Worm (Caenorhabditis elegans) whole organism, L2 larva: ENCODE results near the gene wdr-60.

ENCODE experiments used
- C34F6.9 ChIP-seq: fragments of 150-350 bp; optimal IDR thresholded peaks from 2 replicates; lab custom pipeline; 2014; ENCODE audit warnings: missing biosample characterization, missing genetic modification characterization
- F13H6.1 ChIP-seq: sonication (generic microtip); optimal IDR thresholded peaks from 2 replicates; lab custom pipeline; 2016; ENCODE audit warnings: missing genetic modification characterization, missing compliant biosample characterization
- Y55F3AM.14 ChIP-seq: fragments of 200-800 bp; sonication (Bioruptor generic); optimal IDR thresholded peaks from 2 replicates; lab custom pipeline; 2018; ENCODE audit warnings: mild to moderate bottlenecking, missing genetic modification characterization, missing compliant biosample characterization
- ZK546.5 ChIP-seq: sonication (generic microtip); optimal IDR thresholded peaks from 2 replicates; lab custom pipeline; 2017; ENCODE audit warnings: missing biosample characterization, missing genetic modification characterization
- alr-1 ChIP-seq: fragments of 150-350 bp; optimal IDR thresholded peaks from 2 replicates; lab custom pipeline; 2014; ENCODE audit warnings: missing biosample characterization, missing genetic modification characterization
- aly-2 ChIP-seq: fragments of 150-350 bp; optimal IDR thresholded peaks from 2 replicates; lab custom pipeline; 2014; ENCODE audit warnings: missing biosample characterization, missing genetic modification characterization
- ama-1 ChIP-seq: fragments of 150-350 bp; optimal IDR thresholded peaks from 2 replicates; lab custom pipeline; 2018; ENCODE audit warnings: inconsistent platforms
- ceh-16 ChIP-seq: fragments of 150-350 bp; optimal IDR thresholded peaks from 2 replicates; lab custom pipeline; 2014; ENCODE audit warnings: missing biosample characterization, missing genetic modification characterization
- ceh-82 ChIP-seq: fragments of 150-350 bp; optimal IDR thresholded peaks from 2 replicates; lab custom pipeline; 2014; ENCODE audit warnings: missing biosample characterization, missing genetic modification characterization
- crh-2 ChIP-seq: sonication (generic microtip); optimal IDR thresholded peaks from 2 replicates; lab custom pipeline; 2017; ENCODE audit warnings: missing biosample characterization, missing genetic modification characterization
- egl-27 ChIP-seq: sonication (generic microtip); optimal IDR thresholded peaks from 3 replicates; lab custom pipeline; 2017; ENCODE audit warnings: missing biosample characterization, missing genetic modification reagents, missing genetic modification characterization
- elt-1 ChIP-seq: fragments of 150-350 bp; optimal IDR thresholded peaks from 2 replicates; lab custom pipeline; 2014; ENCODE audit warnings: missing biosample characterization, missing genetic modification characterization
- elt-3 ChIP-seq: sonication (generic microtip); optimal IDR thresholded peaks from 2 replicates; lab custom pipeline; 2017; ENCODE audit warnings: missing biosample characterization, missing genetic modification characterization
- fos-1 ChIP-seq: fragments of 150-350 bp; optimal IDR thresholded peaks from 2 replicates; lab custom pipeline; 2014; ENCODE audit warnings: missing biosample characterization, missing genetic modification characterization
- gmeb-1 ChIP-seq: fragments of 150-350 bp; optimal IDR thresholded peaks from 2 replicates; lab custom pipeline; 2014; ENCODE audit warnings: missing biosample characterization, missing genetic modification characterization
- lin-11 ChIP-seq: fragments of 150-350 bp; sonication (generic microtip); optimal IDR thresholded peaks from 2 replicates; lab custom pipeline; 2014; ENCODE audit warnings: missing biosample characterization, missing genetic modification characterization, inconsistent platforms, mixed read lengths
- lin-13 ChIP-seq: fragments of 150-350 bp; optimal IDR thresholded peaks from 2 replicates; lab custom pipeline; 2014; ENCODE audit warnings: missing biosample characterization, missing genetic modification reagents, missing genetic modification characterization
- lin-39 ChIP-seq: fragments of 150-350 bp; optimal IDR thresholded peaks from 2 replicates; lab custom pipeline; 2014; ENCODE audit warnings: missing biosample characterization, missing genetic modification reagents, missing genetic modification characterization
- lsy-2 ChIP-seq, 2 experiments: fragments of 150-350 bp in 1 of 2; sonication (generic microtip) in 1 of 2; optimal IDR thresholded peaks; 2 replicates each; lab custom pipeline; 2014 to 2017; ENCODE audit warnings: missing biosample characterization in 2 of 2, missing genetic modification characterization in 2 of 2
- mab-5 ChIP-seq: fragments of 150-350 bp; optimal IDR thresholded peaks from 2 replicates; lab custom pipeline; 2014; ENCODE audit warnings: missing biosample characterization, missing genetic modification characterization
- mbf-1 ChIP-seq: sonication (generic microtip); optimal IDR thresholded peaks from 2 replicates; lab custom pipeline; 2017; ENCODE audit warnings: missing biosample characterization, missing genetic modification characterization
- mdl-1 ChIP-seq, 2 experiments: fragments of 150-350 bp in 1 of 2; sonication (generic microtip) in 1 of 2; optimal IDR thresholded peaks; 2 replicates each; lab custom pipeline; 2017; ENCODE audit warnings: missing biosample characterization in 2 of 2, missing genetic modification characterization in 2 of 2
- nhr-10 ChIP-seq: sonication (generic microtip); optimal IDR thresholded peaks from 2 replicates; lab custom pipeline; 2017; ENCODE audit warnings: missing biosample characterization, missing genetic modification characterization
- nhr-11 ChIP-seq: fragments of 150-350 bp; optimal IDR thresholded peaks from 2 replicates; lab custom pipeline; 2014; ENCODE audit warnings: missing biosample characterization, missing genetic modification characterization
- nhr-12 ChIP-seq: fragments of 150-350 bp; optimal IDR thresholded peaks from 2 replicates; lab custom pipeline; 2014; ENCODE audit warnings: missing biosample characterization, missing genetic modification characterization
- nhr-21 ChIP-seq: fragments of 150-350 bp; optimal IDR thresholded peaks from 2 replicates; lab custom pipeline; 2014; ENCODE audit warnings: missing biosample characterization, missing genetic modification characterization
- nhr-237 ChIP-seq: fragments of 150-350 bp; optimal IDR thresholded peaks from 2 replicates; lab custom pipeline; 2014; ENCODE audit warnings: missing biosample characterization, missing genetic modification characterization
- peb-1 ChIP-seq: fragments of 150-350 bp; optimal IDR thresholded peaks from 2 replicates; lab custom pipeline; 2014; ENCODE audit warnings: missing biosample characterization, missing genetic modification characterization
- sem-4 ChIP-seq: fragments of 150-350 bp; optimal IDR thresholded peaks from 2 replicates; lab custom pipeline; 2014; ENCODE audit warnings: missing biosample characterization, missing genetic modification reagents, missing genetic modification characterization
- skn-1 ChIP-seq: sonication (generic microtip); optimal IDR thresholded peaks from 2 replicates; lab custom pipeline; 2017; ENCODE audit warnings: missing biosample characterization, missing genetic modification characterization
- sma-3 ChIP-seq: sonication (generic microtip); optimal IDR thresholded peaks from 2 replicates; lab custom pipeline; 2016; ENCODE audit warnings: missing genetic modification reagents, missing genetic modification characterization, missing compliant biosample characterization
- sma-9 ChIP-seq, 2 experiments: fragments of 150-350 bp in 1 of 2; sonication (generic microtip) in 1 of 2; optimal IDR thresholded peaks; 2 replicates each; lab custom pipeline; 2014 to 2016; ENCODE audit warnings: missing genetic modification characterization in 2 of 2, mild to moderate bottlenecking in 1 of 2, missing biosample characterization in 1 of 2, missing compliant biosample characterization in 1 of 2, missing genetic modification reagents in 1 of 2, moderate library complexity in 1 of 2
- snpc-4 ChIP-seq: fragments of 150-350 bp; optimal IDR thresholded peaks from 2 replicates; lab custom pipeline; 2014; ENCODE audit warnings: missing biosample characterization, missing genetic modification characterization
- unc-39 ChIP-seq: fragments of 150-350 bp; optimal IDR thresholded peaks from 2 replicates; lab custom pipeline; 2014; ENCODE audit warnings: missing biosample characterization, missing genetic modification characterization
- unc-55 ChIP-seq: fragments of 150-350 bp; sonication (generic microtip); optimal IDR thresholded peaks from 3 replicates; lab custom pipeline; 2014; ENCODE audit warnings: missing biosample characterization, missing genetic modification reagents, missing genetic modification characterization

Gene wdr-60

DNA sequence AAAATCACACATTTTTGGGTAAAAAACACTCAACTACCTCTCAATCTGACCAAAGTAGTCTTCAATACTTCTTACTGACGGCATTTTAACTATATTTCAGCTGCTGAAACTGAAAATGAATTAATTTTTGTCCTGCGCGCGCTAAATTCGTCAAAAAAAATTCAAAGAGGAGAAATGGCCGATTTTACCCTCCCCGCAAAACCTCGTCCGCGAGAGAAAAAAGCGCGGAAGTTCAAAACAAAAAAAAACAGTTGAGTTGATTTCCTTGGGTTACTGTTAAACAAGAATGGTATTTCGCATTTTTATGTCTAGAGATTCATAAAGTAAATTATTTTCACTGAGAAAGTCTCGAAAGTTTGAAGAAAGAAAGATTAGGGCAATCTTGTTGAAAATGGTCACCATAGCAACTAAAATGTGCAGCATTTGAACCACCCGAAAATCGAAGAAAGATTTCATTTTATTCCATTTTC is at the start of gene wdr-60, which contains the start of gene C27F2.10:
Gene wdr-60, plus strand, starts transcription at position 420 of the 470 bp plus-strand sequence.
Gene C27F2.10, minus strand, starts transcription at position 109 of the 470 bp plus-strand sequence.
- TF ChIP-seq sma-9 (GFP tag; optimal IDR thresholded peaks at IDR 0.05; lab: Kevin White, UChicago) (peak; percentile 12), sma-9 (tag; optimal IDR thresholded peaks at IDR 0.05; lab: Kevin White, UChicago) (no peak), fos-1 (tag; lab: Kevin White, UChicago) (no peak), lsy-2 (tag; optimal IDR thresholded peaks at IDR 0.05; lab: Kevin White, UChicago) (peak in 1 of 2 experiments; percentile 55), gmeb-1 (tag; lab: Kevin White, UChicago) (peak; percentile 80)

DNA sequence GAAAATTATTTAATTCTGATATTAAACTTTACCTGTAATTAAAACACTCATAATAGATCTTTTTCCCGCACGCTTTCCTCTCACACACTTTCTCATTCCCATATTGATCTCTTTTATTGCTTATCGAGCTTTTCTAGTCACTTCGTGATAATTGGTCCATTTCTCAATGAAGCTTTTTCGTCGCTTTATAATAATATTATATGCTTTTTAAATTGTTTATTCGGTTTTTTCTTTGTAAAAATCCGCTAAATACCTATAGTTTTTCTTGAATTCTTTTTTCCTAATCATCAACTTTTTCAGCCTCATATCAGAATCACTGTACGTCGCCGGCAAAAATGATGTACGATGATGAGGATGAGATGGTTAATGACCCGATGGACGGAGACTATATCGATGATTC is 47.7 kb upstream of the wdr-60 start, which contains the start of gene rpb-2:
Gene rpb-2, plus strand, starts transcription at position 301 of the 400 bp plus-strand sequence.
- no peak for TF ChIP-seq lin-13 (GFP tag; lab: Kevin White, UChicago)
- TF ChIP-seq lin-39 (tag; lab: Kevin White, UChicago) = no peak
- no peak for TF ChIP-seq ceh-82 (tag; lab: Kevin White, UChicago)
- TF ChIP-seq Y55F3AM.14 (GFP tag; lab: Kevin White, UChicago) = no peak
- TF ChIP-seq mab-5 (tag; lab: Kevin White, UChicago) = no peak
- TF ChIP-seq skn-1 (tag; lab: Kevin White, UChicago) = no peak
- TF ChIP-seq ceh-16 (tag; lab: Kevin White, UChicago) = no peak
- TF ChIP-seq ama-1 (lab: Kevin White, UChicago) = no peak
- no peak for TF ChIP-seq nhr-21 (tag; lab: Kevin White, UChicago)

- TF ChIP-seq ZK546.5 (tag; lab: Kevin White, UChicago) (no peak), sma-3 (GFP tag; lab: Kevin White, UChicago) (no peak), sem-4 (tag; lab: Kevin White, UChicago) (no peak), nhr-237 (tag; lab: Kevin White, UChicago) (no peak), lsy-2 (tag; optimal IDR thresholded peaks at IDR 0.05; lab: Kevin White, UChicago) (no peak), alr-1 (tag; lab: Kevin White, UChicago) (no peak), mbf-1 (tag; lab: Kevin White, UChicago) (no peak), unc-39 (tag; lab: Kevin White, UChicago) (no peak), mab-5 (tag; lab: Kevin White, UChicago) (no peak), lin-11 (no peak), snpc-4 (tag; lab: Kevin White, UChicago) (no peak), elt-1 (tag; lab: Kevin White, UChicago) (no peak), nhr-11 (no peak), nhr-21 (tag; lab: Kevin White, UChicago) (no peak), ceh-82 (tag; lab: Kevin White, UChicago) (no peak), sma-9 (GFP tag; optimal IDR thresholded peaks at IDR 0.05; lab: Kevin White, UChicago) (no peak), sma-9 (tag; optimal IDR thresholded peaks at IDR 0.05; lab: Kevin White, UChicago) (no peak), elt-3 (tag; lab: Kevin White, UChicago) (no peak), C34F6.9 (no peak), lin-39 (tag; lab: Kevin White, UChicago) (no peak)
These were observed 42.8 kb upstream of the wdr-60 start, which contains the start of gene ntl-9 for ce11 chrIII:4944213-4944612. Gene ntl-9 (plus strand): TSS chrIII:4944513.

DNA sequence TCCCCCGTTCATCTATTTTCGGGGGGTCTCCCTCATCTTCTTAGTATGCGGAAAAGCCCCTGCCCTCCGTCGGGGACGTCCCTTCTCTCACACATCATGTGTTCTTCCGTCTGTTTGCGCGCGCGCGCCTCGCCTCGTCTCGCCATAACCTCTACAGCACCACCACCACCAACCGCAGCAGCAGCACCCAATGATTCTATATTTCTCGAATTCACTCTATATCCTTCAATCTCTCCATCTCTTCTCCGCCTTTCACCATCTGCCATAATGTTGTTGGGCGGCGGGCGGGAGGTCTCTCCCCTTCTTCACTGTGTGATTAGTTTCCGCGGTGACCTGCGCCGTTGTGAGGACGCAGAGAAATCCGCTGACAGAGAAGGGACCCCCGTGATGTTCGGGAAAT is 39.7 kb upstream of the wdr-60 start:
- no peak for TF ChIP-seq crh-2 (tag; lab: Kevin White, UChicago)
- TF ChIP-seq mdl-1 (tag; optimal IDR thresholded peaks at IDR 0.05; lab: Kevin White, UChicago) = no peak
- no peak for TF ChIP-seq ZK546.5 (tag; lab: Kevin White, UChicago)
- peak; percentile 29 for TF ChIP-seq F13H6.1 (tag; lab: Kevin White, UChicago)
- peak; percentile 27 for TF ChIP-seq lin-11
- no peak for TF ChIP-seq peb-1 (tag; lab: Kevin White, UChicago)
- no peak for TF ChIP-seq sem-4 (tag; lab: Kevin White, UChicago)
- no peak for TF ChIP-seq egl-27
- TF ChIP-seq unc-55 (GFP tag; lab: Kevin White, UChicago) = peak; percentile 6
- TF ChIP-seq nhr-10 (tag; lab: Kevin White, UChicago) = no peak
- peak; percentile 35 for TF ChIP-seq lin-39 (tag; lab: Kevin White, UChicago)
- TF ChIP-seq fos-1 (tag; lab: Kevin White, UChicago) = no peak
- no peak for TF ChIP-seq nhr-12
- TF ChIP-seq aly-2 = no peak
- no peak for TF ChIP-seq skn-1 (tag; lab: Kevin White, UChicago)
